Worm (Caenorhabditis elegans) whole organism, L1 larva: Measurements from ENCODE around the gene hyl-2.

Experiments used
- C16A3.4 ChIP-seq: fragments of 150-350 bp; optimal IDR thresholded peaks from 2 replicates; lab custom pipeline; 2014; ENCODE audit warnings: missing biosample characterization, missing genetic modification characterization
- C34B4.2 ChIP-seq: sonication (generic microtip); optimal IDR thresholded peaks from 2 replicates; lab custom pipeline; 2017; ENCODE audit warnings: mild to moderate bottlenecking, missing genetic modification characterization, missing compliant biosample characterization
- Y116A8C.19 ChIP-seq: sonication (generic microtip); optimal IDR thresholded peaks from 2 replicates; lab custom pipeline; 2016; ENCODE audit warnings: missing compliant biosample characterization, missing genetic modification characterization, borderline replicate concordance
- aha-1 ChIP-seq: fragments of 150-350 bp; optimal IDR thresholded peaks from 2 replicates; lab custom pipeline; 2014; ENCODE audit warnings: missing biosample characterization, missing genetic modification characterization
- alr-1 ChIP-seq: fragments of 200-800 bp; sonication (Bioruptor generic); optimal IDR thresholded peaks from 2 replicates; lab custom pipeline; 2018; ENCODE audit warnings: borderline replicate concordance, mild to moderate bottlenecking, missing genetic modification characterization, missing compliant biosample characterization
- ceh-82 ChIP-seq, 3 experiments: fragments of 150-350 bp in 1 of 3; sonication (generic microtip) in 2 of 3; optimal IDR thresholded peaks; 2 replicates each; lab custom pipeline; 2014 to 2017; ENCODE audit warnings: missing biosample characterization in 3 of 3, missing genetic modification characterization in 3 of 3
- ceh-88 ChIP-seq: fragments of 200-800 bp; sonication (Bioruptor generic); IDR thresholded peaks from 2 replicates; pipeline ENCODE4 v1.3.6; 2022; ENCODE audit warnings: missing genetic modification characterization, missing compliant biosample characterization
- efl-1 ChIP-seq, 4 experiments: fragments of 150-350 bp; optimal IDR thresholded peaks in 3 of 4; peaks in 1 of 4; 1 replicate in 1 of 4; 2 replicates in 3 of 4; lab custom pipeline; 2014; ENCODE audit warnings: missing biosample characterization in 2 of 4, missing genetic modification characterization in 2 of 4, missing genetic modification reagents in 2 of 4
- elt-2 ChIP-seq: sonication (generic microtip); optimal IDR thresholded peaks from 2 replicates; lab custom pipeline; 2016; ENCODE audit warnings: missing genetic modification characterization, mild to moderate bottlenecking, inconsistent platforms, missing compliant biosample characterization, missing genetic modification reagents
- elt-3 ChIP-seq, 6 experiments: fragments of 150-350 bp in 1 of 6; sonication (generic microtip); optimal IDR thresholded peaks; 2 replicates each; lab custom pipeline; 2017 to 2018; ENCODE audit warnings: missing biosample characterization in 6 of 6, missing genetic modification characterization in 6 of 6, inconsistent platforms in 1 of 6
- fkh-10 ChIP-seq: sonication (generic microtip); optimal IDR thresholded peaks from 2 replicates; lab custom pipeline; 2017; ENCODE audit warnings: missing biosample characterization, missing genetic modification reagents, missing genetic modification characterization
- fos-1 ChIP-seq: fragments of 150-350 bp; optimal IDR thresholded peaks from 2 replicates; lab custom pipeline; 2014; ENCODE audit warnings: missing biosample characterization, missing genetic modification characterization
- grh-1 ChIP-seq: fragments of 200-800 bp; sonication (Bioruptor generic); IDR thresholded peaks from 2 replicates; pipeline ENCODE4 v1.3.6; 2022; ENCODE audit warnings: missing genetic modification reagents, missing genetic modification characterization, missing compliant biosample characterization
- lin-13 ChIP-seq: fragments of 150-350 bp; optimal IDR thresholded peaks from 2 replicates; lab custom pipeline; 2014; ENCODE audit warnings: missing biosample characterization, missing genetic modification reagents, missing genetic modification characterization
- lin-14 ChIP-seq: fragments of 200-800 bp; sonication (Bioruptor generic); optimal IDR thresholded peaks from 2 replicates; lab custom pipeline; 2018; ENCODE audit warnings: mild to moderate bottlenecking, missing genetic modification characterization, moderate library complexity, missing compliant biosample characterization
- nhr-11 ChIP-seq: fragments of 150-350 bp; optimal IDR thresholded peaks from 2 replicates; lab custom pipeline; 2014; ENCODE audit warnings: missing biosample characterization, missing genetic modification characterization
- nhr-20 ChIP-seq: sonication (generic microtip); optimal IDR thresholded peaks from 2 replicates; lab custom pipeline; 2016; ENCODE audit warnings: mild to moderate bottlenecking, missing genetic modification characterization, missing compliant biosample characterization
- nhr-47 ChIP-seq: sonication (generic microtip); optimal IDR thresholded peaks from 2 replicates; lab custom pipeline; 2016; ENCODE audit warnings: mild to moderate bottlenecking, missing genetic modification characterization, moderate library complexity, missing compliant biosample characterization
- nhr-71 ChIP-seq: sonication (generic microtip); optimal IDR thresholded peaks from 2 replicates; lab custom pipeline; 2016; ENCODE audit warnings: mild to moderate bottlenecking, missing genetic modification characterization, moderate library complexity, missing compliant biosample characterization
- nhr-90 ChIP-seq: sonication (generic microtip); optimal IDR thresholded peaks from 2 replicates; lab custom pipeline; 2016; ENCODE audit warnings: mild to moderate bottlenecking, missing genetic modification characterization, missing compliant biosample characterization; ENCODE audit not compliant: poor library complexity
- pqm-1 ChIP-seq: sonication (generic microtip); optimal IDR thresholded peaks from 3 replicates; lab custom pipeline; 2017; ENCODE audit warnings: missing biosample characterization, missing genetic modification characterization
- rnt-1 ChIP-seq: sonication (generic microtip); optimal IDR thresholded peaks from 2 replicates; lab custom pipeline; 2016; ENCODE audit warnings: mild to moderate bottlenecking, missing genetic modification characterization, moderate library complexity, missing compliant biosample characterization
- snpc-4 ChIP-seq: fragments of 150-350 bp; optimal IDR thresholded peaks from 2 replicates; lab custom pipeline; 2014; ENCODE audit warnings: missing biosample characterization, missing genetic modification characterization
- snu-23 ChIP-seq: sonication (generic microtip); optimal IDR thresholded peaks from 2 replicates; lab custom pipeline; 2016; ENCODE audit warnings: missing genetic modification characterization, missing compliant biosample characterization
- sptf-1 ChIP-seq: fragments of 150-350 bp; optimal IDR thresholded peaks from 2 replicates; lab custom pipeline; 2014; ENCODE audit warnings: missing biosample characterization, missing genetic modification characterization
- sup-37 ChIP-seq: fragments of 200-800 bp; sonication (Bioruptor generic); optimal IDR thresholded peaks from 2 replicates; lab custom pipeline; 2018; ENCODE audit warnings: mild to moderate bottlenecking, missing genetic modification characterization, missing compliant biosample characterization
- swsn-7 ChIP-seq: sonication (generic microtip); optimal IDR thresholded peaks from 2 replicates; lab custom pipeline; 2016; ENCODE audit warnings: missing genetic modification characterization, missing compliant biosample characterization
- tlp-1 ChIP-seq: fragments of 150-350 bp; optimal IDR thresholded peaks from 2 replicates; lab custom pipeline; 2014; ENCODE audit warnings: missing biosample characterization, missing genetic modification characterization
- unc-130 ChIP-seq: fragments of 150-350 bp; optimal IDR thresholded peaks from 2 replicates; lab custom pipeline; 2017; ENCODE audit warnings: missing biosample characterization, missing genetic modification characterization, inconsistent platforms
- unc-30 ChIP-seq: sonication (generic microtip); optimal IDR thresholded peaks from 2 replicates; lab custom pipeline; 2017; ENCODE audit warnings: missing biosample characterization, missing genetic modification characterization
- xbp-1 ChIP-seq: sonication (generic microtip); optimal IDR thresholded peaks from 2 replicates; lab custom pipeline; 2016; ENCODE audit warnings: missing genetic modification characterization, missing compliant biosample characterization
- ztf-11 ChIP-seq, 2 experiments: sonication (generic microtip); optimal IDR thresholded peaks; 2 replicates each; lab custom pipeline; 2016 to 2017; ENCODE audit warnings: missing genetic modification characterization in 2 of 2, missing biosample characterization in 1 of 2, missing compliant biosample characterization in 1 of 2

The hyl-2 gene

ce11 chrX:4662293-4662825 lies 36.9 kb downstream of the hyl-2 start (continued):
- TF ChIP-seq unc-130, result peak; percentile 13
- TF ChIP-seq fos-1, result no peak
- TF ChIP-seq nhr-47 (tag; lab: Kevin White, UChicago), result peak; percentile 37
- no peak for TF ChIP-seq ceh-88
- no peak for TF ChIP-seq ztf-11 (tag; optimal IDR thresholded peaks at IDR 0.05; lab: Kevin White, UChicago)
- peak in 3 of 6 experiments; percentile 32 to 50 (median 39) for TF ChIP-seq elt-3 (tag; optimal IDR thresholded peaks at IDR 0.05; lab: Kevin White, UChicago)
- TF ChIP-seq efl-1 (optimal IDR thresholded peaks at IDR 0.05; lab: Kevin White, UChicago), result peak; percentile 31 to 53
- TF ChIP-seq efl-1 (GFP tag; optimal IDR thresholded peaks at IDR 0.05 in 1 of 2; lab: Kevin White, UChicago), result peak in 1 of 2 experiments; percentile 88
- no peak for TF ChIP-seq sup-37 (GFP tag; lab: Kevin White, UChicago)
- TF ChIP-seq C16A3.4 (tag; lab: Kevin White, UChicago), result peak; percentile 56
- peak; percentile 66 for TF ChIP-seq xbp-1 (tag; lab: Kevin White, UChicago)
- TF ChIP-seq ceh-82 (tag; optimal IDR thresholded peaks at IDR 0.05; lab: Kevin White, UChicago), result peak; percentile 25 to 49 (median 37)
- peak; percentile 75 for TF ChIP-seq nhr-71 (tag; lab: Kevin White, UChicago)
- TF ChIP-seq pqm-1 (tag; lab: Kevin White, UChicago), result peak; percentile 79
- TF ChIP-seq sptf-1, result no peak
- peak; percentile 77 for TF ChIP-seq elt-2 (tag; lab: Kevin White, UChicago)
- no peak for TF ChIP-seq C34B4.2 (tag; lab: Kevin White, UChicago)
- TF ChIP-seq Y116A8C.19 (tag; lab: Kevin White, UChicago), result no peak
- peak; percentile 66 for TF ChIP-seq nhr-90 (tag; lab: Kevin White, UChicago)

- TF ChIP-seq lin-14 (GFP tag; lab: Kevin White, UChicago) (peak; percentile 33), efl-1 (optimal IDR thresholded peaks at IDR 0.05; lab: Kevin White, UChicago) (no peak), efl-1 (GFP tag; optimal IDR thresholded peaks at IDR 0.05 in 1 of 2; lab: Kevin White, UChicago) (peak in 1 of 2 experiments; percentile 87), tlp-1 (tag; lab: Kevin White, UChicago) (no peak), fkh-10 (GFP tag; lab: Kevin White, UChicago) (peak; percentile 61), nhr-20 (tag; lab: Kevin White, UChicago) (no peak)
Measured at ce11 chrX:4660268-4660880, 38.9 kb downstream of the hyl-2 start, which contains the start of gene nhr-45. Gene nhr-45 (minus strand): TSS chrX:4660318.

ce11 chrX:4658706-4659105 lies 40.6 kb downstream of the hyl-2 start:
- TF ChIP-seq nhr-11 (tag; lab: Kevin White, UChicago) (no peak), swsn-7 (tag; lab: Kevin White, UChicago) (no peak), snpc-4 (tag; lab: Kevin White, UChicago) (no peak), C16A3.4 (tag; lab: Kevin White, UChicago) (no peak), rnt-1 (tag; lab: Kevin White, UChicago) (no peak), aha-1 (tag; lab: Kevin White, UChicago) (no peak), grh-1 (GFP tag; lab: Robert Waterston, UW) (no peak), elt-2 (tag; lab: Kevin White, UChicago) (no peak), Y116A8C.19 (tag; lab: Kevin White, UChicago) (no peak), alr-1 (tag; lab: Kevin White, UChicago) (no peak), snu-23 (GFP tag; lab: Kevin White, UChicago) (no peak), lin-13 (GFP tag; lab: Kevin White, UChicago) (no peak), unc-30 (tag; lab: Kevin White, UChicago) (no peak)
- TF ChIP-seq, all 84 proteins: peak for 0

- TF ChIP-seq efl-1 (optimal IDR thresholded peaks at IDR 0.05; lab: Kevin White, UChicago) (no peak), efl-1 (GFP tag; optimal IDR thresholded peaks at IDR 0.05 in 1 of 2; lab: Kevin White, UChicago) (peak in 1 of 2 experiments; percentile 92), ztf-11 (tag; optimal IDR thresholded peaks at IDR 0.05; lab: Kevin White, UChicago) (no peak)
- TF ChIP-seq, all 84 proteins: peak for 1
Measured at ce11 chrX:4658303-4658702, 41.0 kb downstream of the hyl-2 start.
